Fruit fly (Drosophila melanogaster) whole organism, adult: ENCODE results near the gene htk.

Source experiments
- CG11617 ChIP-seq: fragments of 200-800 bp; sonication (Bioruptor generic); optimal IDR thresholded peaks from 2 replicates; lab custom pipeline; 2017; ENCODE audit warnings: mild to moderate bottlenecking, missing biosample characterization, missing genetic modification reagents, missing genetic modification characterization
- CG12768 ChIP-seq: fragments of 200-800 bp; sonication (Bioruptor generic); optimal IDR thresholded peaks from 2 replicates; lab custom pipeline; 2017; ENCODE audit warnings: missing biosample characterization, missing genetic modification characterization, mild to moderate bottlenecking, moderate library complexity, missing genetic modification reagents
- CG14711 ChIP-seq: fragments of 200-800 bp; sonication (Bioruptor generic); optimal IDR thresholded peaks from 2 replicates; lab custom pipeline; 2018; ENCODE audit warnings: missing biosample characterization, mild to moderate bottlenecking, missing genetic modification characterization, moderate library complexity
- CG1620 ChIP-seq: fragments of 200-800 bp; sonication (Bioruptor generic); optimal IDR thresholded peaks from 2 replicates; lab custom pipeline; 2016; ENCODE audit warnings: missing biosample characterization, missing genetic modification characterization
- CG33017 ChIP-seq: fragments of 200-800 bp; sonication (Bioruptor generic); optimal IDR thresholded peaks from 2 replicates; lab custom pipeline; 2018; ENCODE audit warnings: missing biosample characterization, mild to moderate bottlenecking, missing genetic modification characterization, moderate library complexity
- CG5204 ChIP-seq: fragments of 200-800 bp; sonication (Bioruptor generic); optimal IDR thresholded peaks from 2 replicates; lab custom pipeline; 2016; ENCODE audit warnings: missing biosample characterization, missing genetic modification characterization
- CG7045 ChIP-seq: fragments of 200-800 bp; sonication (Bioruptor generic); optimal IDR thresholded peaks from 2 replicates; lab custom pipeline; 2017; ENCODE audit warnings: missing biosample characterization, mild to moderate bottlenecking, missing genetic modification characterization
- CG7101 ChIP-seq: fragments of 200-800 bp; sonication (Bioruptor generic); optimal IDR thresholded peaks from 2 replicates; lab custom pipeline; 2018; ENCODE audit warnings: missing biosample characterization, mild to moderate bottlenecking, missing genetic modification characterization, moderate library complexity
- Clk ChIP-seq: fragments of 200-800 bp; sonication (Bioruptor generic); optimal IDR thresholded peaks from 2 replicates; lab custom pipeline; 2017; ENCODE audit warnings: missing biosample characterization, missing genetic modification characterization
- Crg-1 ChIP-seq: fragments of 200-800 bp; sonication (Bioruptor generic); optimal IDR thresholded peaks from 2 replicates; lab custom pipeline; 2016; ENCODE audit warnings: missing biosample characterization, missing genetic modification characterization
- Hr96 ChIP-seq: fragments of 200-800 bp; sonication (Bioruptor generic); optimal IDR thresholded peaks from 2 replicates; lab custom pipeline; 2016; ENCODE audit warnings: missing biosample characterization, missing genetic modification characterization
- Mnt ChIP-seq: fragments of 200-800 bp; sonication (Bioruptor generic); optimal IDR thresholded peaks from 2 replicates; lab custom pipeline; 2016; ENCODE audit warnings: missing biosample characterization, mild to moderate bottlenecking, missing genetic modification characterization
- bab1 ChIP-seq: fragments of 200-800 bp; sonication (Bioruptor generic); optimal IDR thresholded peaks from 3 replicates; lab custom pipeline; 2019; ENCODE audit warnings: missing biosample characterization, mild to moderate bottlenecking, missing genetic modification characterization, moderate library complexity
- cic ChIP-seq: fragments of 200-800 bp; sonication (Bioruptor generic); optimal IDR thresholded peaks from 2 replicates; lab custom pipeline; 2017; ENCODE audit warnings: missing biosample characterization, mild to moderate bottlenecking, missing genetic modification characterization, moderate library complexity
- cnc ChIP-seq, 2 experiments: fragments of >200 bp; optimal IDR thresholded peaks; 2 replicates each; lab custom pipeline; 2017
- kay ChIP-seq: fragments of 200-800 bp; sonication (Bioruptor generic); peaks from one replicate; lab custom pipeline; 2016; ENCODE audit warnings: missing biosample characterization, missing genetic modification characterization, borderline replicate concordance
- ovo ChIP-seq: fragments of 200-800 bp; sonication (Bioruptor generic); optimal IDR thresholded peaks from 2 replicates; lab custom pipeline; 2016; ENCODE audit warnings: missing biosample characterization, missing genetic modification characterization
- pad ChIP-seq: fragments of 200-800 bp; sonication (Bioruptor generic); optimal IDR thresholded peaks from 3 replicates; lab custom pipeline; 2017; ENCODE audit warnings: missing biosample characterization, missing genetic modification characterization, mild to moderate bottlenecking, moderate library complexity, missing genetic modification reagents
- tj ChIP-seq: fragments of 200-800 bp; sonication (Bioruptor generic); optimal IDR thresholded peaks from 3 replicates; lab custom pipeline; 2017; ENCODE audit warnings: missing biosample characterization, mild to moderate bottlenecking, missing genetic modification characterization, moderate library complexity
- toe ChIP-seq: fragments of 200-800 bp; sonication (Bioruptor generic); optimal IDR thresholded peaks from 2 replicates; lab custom pipeline; 2016; ENCODE audit warnings: missing biosample characterization, missing genetic modification characterization

The htk gene

DNA sequence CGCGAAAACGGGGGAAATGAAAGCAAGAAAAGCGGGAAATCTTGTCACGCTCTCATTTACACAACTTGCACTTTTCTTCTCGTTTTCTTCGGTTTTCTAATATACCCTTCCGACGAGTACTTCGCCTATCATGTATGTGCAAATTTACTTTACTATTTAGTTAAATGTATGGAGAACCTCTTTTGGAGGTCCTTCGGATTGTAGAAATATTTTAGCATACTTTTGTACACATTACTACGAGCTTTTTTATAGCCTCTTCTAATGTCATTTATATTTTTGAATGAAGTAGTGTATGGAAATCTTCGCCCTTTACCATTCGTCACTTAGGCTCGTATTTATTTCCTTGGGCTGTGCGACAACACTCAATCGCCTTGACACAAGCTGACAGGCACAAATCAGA lies 53.8 kb downstream of the htk start:
- TF ChIP-seq Clk (no peak), Crg-1 (GFP tag; lab: Kevin White, UChicago) (no peak), toe (GFP tag; lab: Kevin White, UChicago) (no peak)

DNA sequence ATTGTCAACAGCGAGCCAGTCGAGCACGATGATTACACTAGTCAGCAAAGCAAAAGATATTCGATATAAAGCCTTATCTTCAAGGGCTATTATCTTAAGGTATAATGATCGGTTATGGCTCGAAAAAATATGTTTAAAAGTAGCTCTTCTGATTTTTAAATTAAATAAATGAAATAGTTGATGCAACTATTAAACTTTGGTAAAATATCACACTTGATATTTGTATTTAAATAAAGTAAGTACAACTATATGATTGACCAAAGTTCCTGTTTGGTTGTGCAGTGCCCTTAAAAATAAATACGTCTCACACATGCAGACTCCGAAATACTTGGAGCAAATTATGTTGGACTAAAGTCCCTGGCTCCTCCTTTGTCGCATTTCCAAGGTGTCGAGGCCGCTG lies 54.4 kb downstream of the htk start:
- no peak for TF ChIP-seq CG14711 (tag; lab: Kevin White, UChicago)
- no peak for TF ChIP-seq tj (GFP tag; lab: Kevin White, UChicago)
- TF ChIP-seq Hr96 (GFP tag; lab: Kevin White, UChicago) = no peak
- no peak for TF ChIP-seq bab1 (GFP tag; lab: Kevin White, UChicago)
- TF ChIP-seq CG11617 (GFP tag; lab: Kevin White, UChicago) = no peak
- no peak for TF ChIP-seq cic
- TF ChIP-seq CG7045 (GFP tag; lab: Kevin White, UChicago) = no peak
- no peak for TF ChIP-seq toe (GFP tag; lab: Kevin White, UChicago)
- TF ChIP-seq Mnt = no peak
- no peak for TF ChIP-seq CG5204 (GFP tag; lab: Kevin White, UChicago)
- TF ChIP-seq CG33017 (tag; lab: Kevin White, UChicago) = no peak
- TF ChIP-seq Crg-1 (GFP tag; lab: Kevin White, UChicago) = no peak
- TF ChIP-seq CG7101 (tag; lab: Kevin White, UChicago) = no peak
- TF ChIP-seq kay (GFP tag; lab: Kevin White, UChicago) = no peak
- TF ChIP-seq cnc (optimal IDR thresholded peaks at IDR 0.05; lab: Kevin White, UChicago) = no peak
- no peak for TF ChIP-seq pad (GFP tag; lab: Kevin White, UChicago)
- no peak for TF ChIP-seq CG1620 (GFP tag; lab: Kevin White, UChicago)
- no peak for TF ChIP-seq Clk
- no peak for TF ChIP-seq CG12768 (GFP tag; lab: Kevin White, UChicago)

DNA sequence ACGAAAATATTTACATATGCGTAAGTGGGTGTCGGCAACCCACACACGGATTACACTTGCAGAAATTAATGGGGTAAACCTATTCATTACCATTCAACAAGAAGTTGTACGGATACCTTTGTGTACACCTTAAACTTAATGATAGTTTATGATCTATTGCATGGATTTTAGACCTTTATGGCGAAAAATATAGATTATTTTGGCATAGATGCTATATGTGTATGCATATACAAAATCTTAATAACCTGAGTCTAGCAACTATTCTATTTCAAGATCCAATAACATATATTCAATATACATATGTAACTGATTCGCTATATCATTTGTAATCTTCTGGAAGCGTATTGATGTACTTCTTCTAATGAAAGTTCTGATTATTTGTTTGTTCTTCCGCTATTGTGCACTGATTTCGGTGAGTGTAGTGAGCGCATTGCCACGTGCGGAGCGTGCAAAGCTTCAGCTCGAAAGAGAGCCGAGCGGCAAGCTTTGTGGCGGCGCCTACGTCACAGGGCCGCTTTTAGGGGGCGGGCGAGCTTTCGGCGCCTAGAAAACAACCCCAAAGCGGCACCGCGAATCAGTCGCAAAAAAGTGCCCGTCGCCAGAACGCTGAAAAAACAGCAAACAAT lies 56.5 kb downstream of the htk start, which contains the start of gene CG7378:
TSS of gene CG7378 (plus strand) at position 576 of the 626 bp plus-strand sequence.
- TF ChIP-seq Crg-1 (GFP tag; lab: Kevin White, UChicago) (peak; percentile 4), CG33017 (tag; lab: Kevin White, UChicago) (no peak), CG14711 (tag; lab: Kevin White, UChicago) (no peak), Mnt (peak; percentile 76), kay (GFP tag; lab: Kevin White, UChicago) (no peak), Hr96 (GFP tag; lab: Kevin White, UChicago) (peak; percentile 32), CG12768 (GFP tag; lab: Kevin White, UChicago) (peak; percentile 39), CG7045 (GFP tag; lab: Kevin White, UChicago) (peak; percentile 34), cic (peak; percentile 10), toe (GFP tag; lab: Kevin White, UChicago) (peak; percentile 65), CG1620 (GFP tag; lab: Kevin White, UChicago) (no peak), CG11617 (GFP tag; lab: Kevin White, UChicago) (peak; percentile 71), ovo (no peak), bab1 (GFP tag; lab: Kevin White, UChicago) (no peak), Clk (no peak), pad (GFP tag; lab: Kevin White, UChicago) (peak; percentile 32), cnc (optimal IDR thresholded peaks at IDR 0.05; lab: Kevin White, UChicago) (no peak), CG5204 (GFP tag; lab: Kevin White, UChicago) (peak; percentile 55), CG7101 (tag; lab: Kevin White, UChicago) (peak; percentile 45), tj (GFP tag; lab: Kevin White, UChicago) (peak; percentile 34)

DNA sequence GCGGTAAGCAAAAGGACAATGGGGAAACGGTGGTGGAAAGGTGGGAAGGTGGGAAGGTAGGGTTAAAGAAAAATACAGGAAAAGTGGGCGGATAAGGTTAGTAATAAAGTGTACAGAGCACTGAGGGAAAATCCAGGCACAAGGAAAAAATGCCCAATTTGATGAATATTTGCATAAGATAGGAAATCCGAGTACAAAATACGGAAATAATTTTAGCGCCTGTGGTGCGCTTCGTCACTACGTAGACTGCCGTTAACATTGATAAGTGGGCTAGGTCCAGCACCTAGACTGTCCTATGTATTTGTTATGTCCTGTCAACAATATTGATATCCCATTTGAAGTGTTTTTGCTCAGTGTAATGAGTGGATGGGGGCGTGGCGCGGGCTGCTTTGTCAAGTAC lies 57.5 kb downstream of the htk start:
- TF ChIP-seq CG7101 (tag; lab: Kevin White, UChicago) (no peak), CG11617 (GFP tag; lab: Kevin White, UChicago) (no peak), kay (GFP tag; lab: Kevin White, UChicago) (no peak), CG33017 (tag; lab: Kevin White, UChicago) (no peak), CG5204 (GFP tag; lab: Kevin White, UChicago) (no peak), Hr96 (GFP tag; lab: Kevin White, UChicago) (no peak), pad (GFP tag; lab: Kevin White, UChicago) (no peak), toe (GFP tag; lab: Kevin White, UChicago) (no peak), bab1 (GFP tag; lab: Kevin White, UChicago) (no peak), cic (no peak), ovo (no peak), CG1620 (GFP tag; lab: Kevin White, UChicago) (no peak), Crg-1 (GFP tag; lab: Kevin White, UChicago) (no peak), Mnt (no peak), Clk (no peak), CG14711 (tag; lab: Kevin White, UChicago) (no peak), cnc (optimal IDR thresholded peaks at IDR 0.05; lab: Kevin White, UChicago) (no peak), CG7045 (GFP tag; lab: Kevin White, UChicago) (no peak), CG12768 (GFP tag; lab: Kevin White, UChicago) (no peak)

DNA sequence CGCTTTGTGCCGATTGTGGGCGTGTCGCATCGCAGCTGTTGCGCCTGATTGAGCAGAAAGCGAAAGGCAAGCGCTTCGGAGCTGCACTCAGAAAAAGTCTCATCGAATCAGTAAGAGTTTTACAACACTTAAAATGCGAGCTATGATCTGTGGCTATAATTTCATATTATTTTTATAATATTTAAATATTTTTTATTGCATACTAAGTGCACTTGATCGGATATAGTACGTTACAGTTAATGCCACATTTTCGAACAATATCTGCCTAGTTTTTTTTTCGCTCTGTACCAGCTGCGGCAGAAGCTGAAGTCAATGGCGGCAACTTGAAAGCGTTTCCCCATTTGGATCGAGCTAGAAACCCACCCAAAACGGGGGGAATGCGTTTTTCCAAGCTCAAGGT lies 59.3 kb downstream of the htk start:
- no peak for TF ChIP-seq Hr96 (GFP tag; lab: Kevin White, UChicago)
- TF ChIP-seq cic = no peak
- no peak for TF ChIP-seq CG5204 (GFP tag; lab: Kevin White, UChicago)
- TF ChIP-seq CG11617 (GFP tag; lab: Kevin White, UChicago) = no peak
- TF ChIP-seq kay (GFP tag; lab: Kevin White, UChicago) = no peak
- no peak for TF ChIP-seq CG1620 (GFP tag; lab: Kevin White, UChicago)
- no peak for TF ChIP-seq CG14711 (tag; lab: Kevin White, UChicago)
- TF ChIP-seq bab1 (GFP tag; lab: Kevin White, UChicago) = no peak
- no peak for TF ChIP-seq Crg-1 (GFP tag; lab: Kevin White, UChicago)
- TF ChIP-seq toe (GFP tag; lab: Kevin White, UChicago) = no peak
- TF ChIP-seq ovo = no peak
- no peak for TF ChIP-seq CG12768 (GFP tag; lab: Kevin White, UChicago)
- TF ChIP-seq CG7101 (tag; lab: Kevin White, UChicago) = no peak
- no peak for TF ChIP-seq CG7045 (GFP tag; lab: Kevin White, UChicago)
